Fruit fly (Drosophila melanogaster): ENCODE data around the gene CG1640.

The CG1640 gene

DNA sequence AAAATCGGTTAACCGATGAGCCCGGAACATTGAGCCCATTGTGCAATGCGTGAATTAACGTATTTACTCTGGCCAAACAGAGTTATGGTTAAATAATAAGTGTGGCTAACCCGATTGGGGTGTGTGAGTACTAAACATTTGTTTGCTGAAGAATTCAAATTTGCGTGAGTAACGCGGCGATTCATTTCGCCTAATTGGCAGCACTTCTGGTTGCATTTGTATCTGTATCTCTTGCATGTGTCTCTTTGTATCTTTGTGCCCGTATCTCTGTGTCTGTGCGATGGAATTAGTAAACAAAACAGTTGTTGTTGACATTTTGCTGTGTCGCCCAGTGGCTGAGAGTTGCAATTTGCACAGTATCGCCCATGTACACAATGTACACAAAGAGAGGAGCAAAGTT, 40.5 kb downstream of the CG1640 start:
- TF ChIP-seq fd96Ca (GFP tag; IDR thresholded peaks at IDR 0.05) = no peak
- TF ChIP-seq CG12605 (GFP tag; IDR thresholded peaks at IDR 0.05) = no peak
- no peak for TF ChIP-seq D1 (tag; optimal IDR thresholded peaks at IDR 0.05)
- TF ChIP-seq CG32121 (GFP tag; IDR thresholded peaks at IDR 0.05) = no peak
- no peak for TF ChIP-seq Snoo (tag; optimal IDR thresholded peaks at IDR 0.05)
- TF ChIP-seq CG34367 (tag; optimal IDR thresholded peaks at IDR 0.05) = no peak
- TF ChIP-seq rn (GFP tag; IDR thresholded peaks at IDR 0.05) = no peak

DNA sequence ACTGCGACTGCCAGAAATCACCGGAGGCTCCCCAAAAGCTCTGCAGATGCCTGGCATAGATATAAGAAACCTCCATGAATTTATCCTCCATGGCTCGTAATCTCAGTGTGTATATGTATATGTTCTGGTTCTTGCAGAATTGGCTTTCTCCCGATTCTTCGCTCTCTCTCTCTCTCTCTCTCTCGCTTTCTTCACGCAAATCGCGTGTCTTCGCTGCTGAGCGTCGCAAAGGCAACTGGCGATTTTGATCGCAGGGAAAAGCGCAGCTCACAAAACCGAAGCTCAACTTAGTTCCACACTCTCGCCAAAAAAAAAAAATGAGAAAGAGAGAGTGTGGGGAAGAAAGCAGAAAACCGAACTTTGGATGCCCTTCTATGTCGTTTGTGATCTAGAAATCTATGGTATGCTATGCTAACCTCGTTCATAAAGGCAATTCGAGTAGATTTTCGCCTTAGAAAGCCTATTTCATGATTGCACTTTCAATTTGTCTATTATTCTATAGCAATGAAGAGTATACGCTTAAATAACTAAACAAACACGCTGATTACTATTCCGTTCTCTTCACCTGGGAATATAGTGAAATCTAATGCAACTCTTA, 41.1 kb downstream of the CG1640 start:
- no peak for TF ChIP-seq CG8159 (tag; optimal IDR thresholded peaks at IDR 0.05)
- no peak for TF ChIP-seq CG17806 (tag; optimal IDR thresholded peaks at IDR 0.05)
- TF ChIP-seq Snoo (tag; optimal IDR thresholded peaks at IDR 0.05) = no peak
- TF ChIP-seq CG12605 (GFP tag; IDR thresholded peaks at IDR 0.05) = 0 out of 2 replicates have a peak, but pooled peaks have one; percentile 10
- TF ChIP-seq fd96Ca (GFP tag; IDR thresholded peaks at IDR 0.05) = peak; percentile 65; the same call in 2 of the 3 replicates
- TF ChIP-seq Ets98B (GFP tag; IDR thresholded peaks at IDR 0.05) = peak; percentile 52; the same call in 1 of the 2 replicates
- TF ChIP-seq CG4496 (GFP tag; IDR thresholded peaks at IDR 0.05) = peak; percentile 7; the same call in 1 of the 3 replicates
- TF ChIP-seq rn (GFP tag; IDR thresholded peaks at IDR 0.05) = no peak
- peak; percentile 5 for TF ChIP-seq Pif1B (GFP tag; optimal IDR thresholded peaks at IDR 0.05)

DNA sequence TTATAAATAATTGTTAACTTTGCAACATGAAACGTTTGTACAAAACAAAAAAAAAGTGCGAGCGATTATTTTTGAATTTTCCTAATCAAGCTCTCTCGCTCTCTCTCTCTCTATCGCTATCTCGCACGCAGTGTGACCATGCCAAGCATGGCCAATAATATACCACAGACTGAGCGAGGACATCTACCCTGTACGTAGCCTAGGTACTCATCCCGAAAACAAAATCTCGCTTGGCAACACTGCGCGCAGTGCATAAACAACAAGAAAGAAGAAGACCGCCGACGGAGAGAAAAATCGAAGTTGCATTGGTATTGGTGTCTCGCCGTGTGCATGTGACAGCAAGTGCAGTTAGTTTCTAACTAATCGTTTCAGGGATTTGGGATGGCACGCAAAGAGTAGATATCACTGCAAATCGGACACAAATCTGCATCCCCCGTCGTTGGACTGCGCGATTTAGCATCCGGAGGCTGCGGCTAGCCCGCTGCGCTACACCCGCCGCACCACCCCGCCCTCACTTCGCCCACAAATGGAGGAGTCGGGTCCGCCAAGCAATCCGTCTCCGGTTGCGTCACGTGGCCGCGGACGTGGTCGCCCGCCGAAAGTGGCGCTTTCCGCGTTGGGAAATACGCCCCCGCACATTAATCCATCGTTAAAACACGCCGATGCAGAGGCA, 42.7 kb downstream of the CG1640 start, which contains the start of the genes CG1998 and Set2:
TSS of gene CG1998 (minus strand) at position 134 of the 673 bp plus-strand sequence.
TSS of gene Set2 (plus strand) at position 302 of the 673 bp plus-strand sequence.
- TF ChIP-seq Ets98B (GFP tag; IDR thresholded peaks at IDR 0.05) = peak; percentile 24; the same call in 1 of the 2 replicates
- no peak for TF ChIP-seq CG8159 (tag; optimal IDR thresholded peaks at IDR 0.05)

DNA sequence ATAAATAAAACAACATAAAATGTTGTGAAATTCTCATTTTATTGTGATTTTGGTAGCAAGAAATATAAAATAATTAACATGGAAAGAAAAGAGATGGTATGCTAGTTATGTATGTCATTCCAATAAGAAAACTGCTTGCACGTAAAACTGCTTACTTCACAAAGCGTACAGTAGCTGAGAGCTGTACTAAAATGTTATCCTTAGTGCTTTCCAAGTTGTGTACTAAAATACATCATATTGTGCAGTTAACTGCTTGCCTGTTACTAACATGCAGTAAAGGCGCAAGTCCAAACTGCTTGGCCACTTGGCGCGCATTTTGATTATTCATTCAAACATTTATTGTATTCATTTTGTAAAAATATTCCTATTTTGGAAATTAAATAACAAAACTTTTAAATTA, 50.7 kb downstream of the CG1640 start:
- TF ChIP-seq Ets98B (GFP tag; IDR thresholded peaks at IDR 0.05) = no peak
- no peak for TF ChIP-seq CG8159 (tag; optimal IDR thresholded peaks at IDR 0.05)
- no peak for TF ChIP-seq CG12605 (GFP tag; IDR thresholded peaks at IDR 0.05)
- TF ChIP-seq CG10348 (GFP tag; IDR thresholded peaks at IDR 0.05) = no peak
- no peak for TF ChIP-seq CG9948 (tag; optimal IDR thresholded peaks at IDR 0.05)
- TF ChIP-seq CG17806 (tag; optimal IDR thresholded peaks at IDR 0.05) = no peak
